Fruit fly (Drosophila melanogaster): Measurements from ENCODE around the gene CG17193.

CG17193 gene

dm6 chr3R:20021152-20021769 is 34.6 kb downstream of the CG17193 start, which contains the start of the genes PIG-L and psidin:
PIG-L (minus strand) TSS chr3R:20021338.
psidin (plus strand) TSS chr3R:20021704.
- TF ChIP-seq dsf (GFP tag; optimal IDR thresholded peaks at IDR 0.05; ENCODE audit: borderline replicate concordance) (peak; percentile 72), br (GFP tag; optimal IDR thresholded peaks at IDR 0.05) (peak; percentile 80), dl (GFP tag; optimal IDR thresholded peaks at IDR 0.05; ENCODE audit: insufficient read depth in 1 of 2, partially characterized antibody in 2 of 2) (no peak), CG32264 (GFP tag; optimal IDR thresholded peaks at IDR 0.05) (no peak), Hnf4 (GFP tag; optimal IDR thresholded peaks at IDR 0.05) (no peak), jim (GFP tag; optimal IDR thresholded peaks at IDR 0.05) (no peak), Vsx2 (GFP tag; optimal IDR thresholded peaks at IDR 0.05; ENCODE audit: partially characterized antibody) (peak; percentile 21), rgr (GFP tag; optimal IDR thresholded peaks at IDR 0.05) (peak; percentile 88), dmrt93B (GFP tag; optimal IDR thresholded peaks at IDR 0.05) (no peak), Jra (GFP tag; optimal IDR thresholded peaks at IDR 0.05) (no peak), psq (GFP tag; optimal IDR thresholded peaks at IDR 0.05) (peak; percentile 78), h (GFP tag; optimal IDR thresholded peaks at IDR 0.05) (no peak), CG9705 (GFP tag; optimal IDR thresholded peaks at IDR 0.05) (peak; percentile 51), CrebA (GFP tag; optimal IDR thresholded peaks at IDR 0.05; ENCODE audit: borderline replicate concordance) (no peak), GATAd (GFP tag; optimal IDR thresholded peaks at IDR 0.05) (peak; percentile 86), HLH106 (tag; optimal IDR thresholded peaks at IDR 0.05) (peak; percentile 91), brk (GFP tag; optimal IDR thresholded peaks at IDR 0.05) (no peak), foxo (GFP tag; optimal IDR thresholded peaks at IDR 0.05) (peak in 1 of 2 experiments; percentile 81), Hr78 (GFP tag; optimal IDR thresholded peaks at IDR 0.05) (no peak), Sp1 (GFP tag; optimal IDR thresholded peaks at IDR 0.05) (peak; percentile 84), usp (GFP tag; optimal IDR thresholded peaks at IDR 0.05) (no peak), sv (GFP tag; optimal IDR thresholded peaks at IDR 0.05) (peak; percentile 74), woc (GFP tag; optimal IDR thresholded peaks at IDR 0.05) (peak; percentile 81), Mio (GFP tag; optimal IDR thresholded peaks at IDR 0.05) (peak; percentile 25), Abd-B (GFP tag; optimal IDR thresholded peaks at IDR 0.05) (no peak), pan (optimal IDR thresholded peaks at IDR 0.05) (no peak), fru (GFP tag; optimal IDR thresholded peaks at IDR 0.05) (peak; percentile 75), ey (GFP tag; optimal IDR thresholded peaks at IDR 0.05) (peak; percentile 82), Dfd (GFP tag; optimal IDR thresholded peaks at IDR 0.05) (no peak), tai (GFP tag; optimal IDR thresholded peaks at IDR 0.05) (no peak), sage (GFP tag; optimal IDR thresholded peaks at IDR 0.05) (no peak), lola (GFP tag; optimal IDR thresholded peaks at IDR 0.05) (no peak), N (GFP tag; optimal IDR thresholded peaks at IDR 0.05) (no peak), Myc (optimal IDR thresholded peaks at IDR 0.05) (no peak), OdsH (GFP tag; optimal IDR thresholded peaks at IDR 0.05) (peak; percentile 81), Rel (GFP tag; optimal IDR thresholded peaks at IDR 0.05) (no peak), Rel (tag; optimal IDR thresholded peaks at IDR 0.05) (peak; percentile 35), Hr83 (GFP tag; optimal IDR thresholded peaks at IDR 0.05; ENCODE audit: poor library complexity, severe bottlenecking) (peak; percentile 69), Dif (GFP tag; optimal IDR thresholded peaks at IDR 0.05; ENCODE audit: partially characterized antibody) (no peak)

- TF ChIP-seq Rel (GFP tag; optimal IDR thresholded peaks at IDR 0.05) (no peak), Rel (tag; optimal IDR thresholded peaks at IDR 0.05) (no peak), OdsH (GFP tag; optimal IDR thresholded peaks at IDR 0.05) (no peak), Hr83 (GFP tag; optimal IDR thresholded peaks at IDR 0.05; ENCODE audit: poor library complexity, severe bottlenecking) (no peak), Sp1 (GFP tag; optimal IDR thresholded peaks at IDR 0.05) (no peak), Mio (GFP tag; optimal IDR thresholded peaks at IDR 0.05) (no peak), rgr (GFP tag; optimal IDR thresholded peaks at IDR 0.05) (no peak), usp (GFP tag; optimal IDR thresholded peaks at IDR 0.05) (no peak), Hr78 (GFP tag; optimal IDR thresholded peaks at IDR 0.05) (no peak), woc (GFP tag; optimal IDR thresholded peaks at IDR 0.05) (no peak), sv (GFP tag; optimal IDR thresholded peaks at IDR 0.05) (no peak), tai (GFP tag; optimal IDR thresholded peaks at IDR 0.05) (no peak)
These were observed 42.4 kb downstream of the CG17193 start, which contains the start of the genes CG17190 and CG4836 for dm6 chr3R:20013404-20013922. CG17190 (minus strand) TSS chr3R:20013504. CG4836 (plus strand) TSS chr3R:20013872.

All from whole organism, wandering third instar larva.